Fruit fly (Drosophila melanogaster): ENCODE data around the gene CG45263.

The CG45263 gene

dm6 chr3R:8354458-8354857, 123.0 kb downstream of the CG45263 start (continued):
- TF ChIP-seq gfzf (GFP tag; optimal IDR thresholded peaks at IDR 0.05) (no peak), kay (GFP tag; optimal IDR thresholded peaks at IDR 0.05) (no peak), CG6175 (GFP tag; IDR thresholded peaks at IDR 0.05) (peak; percentile 38; the same call in 2 of the 3 replicates), CG1233 (GFP tag; optimal IDR thresholded peaks at IDR 0.05) (peak; percentile 24), ac (GFP tag; optimal IDR thresholded peaks at IDR 0.05) (no peak), Asciz (GFP tag; optimal IDR thresholded peaks at IDR 0.05) (no peak), CG4820 (GFP tag; optimal IDR thresholded peaks at IDR 0.05) (peak; percentile 35), CG31365 (tag; optimal IDR thresholded peaks at IDR 0.05) (no peak), Rx (GFP tag; IDR thresholded peaks at IDR 0.05) (peak; percentile 61), eyg (GFP tag; optimal IDR thresholded peaks at IDR 0.05) (no peak), E2f2 (GFP tag; IDR thresholded peaks at IDR 0.05) (peak; percentile 28; the same call in 1 of the 2 replicates), CG18262 (tag; optimal IDR thresholded peaks at IDR 0.05) (no peak), Hr51 (GFP tag; optimal IDR thresholded peaks at IDR 0.05) (peak in 1 of 2 experiments; percentile 76), CG6272 (GFP tag; IDR thresholded peaks at IDR 0.05) (no peak), sd (tag; optimal IDR thresholded peaks at IDR 0.05) (peak; percentile 89), Ravus (GFP tag; IDR thresholded peaks at IDR 0.05) (peak; percentile 59), fru (optimal IDR thresholded peaks at IDR 0.05) (no peak), CG5245 (GFP tag; optimal IDR thresholded peaks at IDR 0.05) (no peak), tup (GFP tag; optimal IDR thresholded peaks at IDR 0.05) (no peak), tna (GFP tag; IDR thresholded peaks at IDR 0.05; ENCODE audit: partially characterized antibody) (no peak), CG12071 (GFP tag; optimal IDR thresholded peaks at IDR 0.05) (peak; percentile 38), en (GFP tag; optimal IDR thresholded peaks at IDR 0.05) (no peak), CG12744 (GFP tag; optimal IDR thresholded peaks at IDR 0.05) (no peak), CG3838 (GFP tag; optimal IDR thresholded peaks at IDR 0.05) (no peak), run (tag; optimal IDR thresholded peaks at IDR 0.05) (peak; percentile 7), salm (tag; optimal IDR thresholded peaks at IDR 0.05) (no peak), CG10565 (GFP tag; optimal IDR thresholded peaks at IDR 0.05) (no peak), mirr (GFP tag; optimal IDR thresholded peaks at IDR 0.05) (no peak), otp (GFP tag; IDR thresholded peaks at IDR 0.05) (no peak; the same call in 2 of the 3 replicates), CG9727 (GFP tag; optimal IDR thresholded peaks at IDR 0.05) (peak; percentile 27), Mrtf (GFP tag; IDR thresholded peaks at IDR 0.05) (no peak), CG11093 (GFP tag; IDR thresholded peaks at IDR 0.05) (peak; percentile 46; the same call in 2 of the 3 replicates), CG17612 (GFP tag; IDR thresholded peaks at IDR 0.05) (0 out of 2 replicates have a peak, but pooled peaks have one; percentile 41), CG4730 (GFP tag; IDR thresholded peaks at IDR 0.05) (peak; percentile 47), Side (GFP tag; optimal IDR thresholded peaks at IDR 0.05) (no peak), CG15011 (GFP tag; optimal IDR thresholded peaks at IDR 0.05) (no peak), mam (GFP tag; optimal IDR thresholded peaks at IDR 0.05) (peak; percentile 40), CkIIα-i1 (GFP tag; IDR thresholded peaks at IDR 0.05) (0 out of 2 replicates have a peak, but pooled peaks have one; percentile 50), crol (GFP tag; IDR thresholded peaks at IDR 0.05) (no peak), cad (GFP tag; optimal IDR thresholded peaks at IDR 0.05) (no peak), CG4282 (GFP tag; optimal IDR thresholded peaks at IDR 0.05) (no peak), CG17568 (GFP tag; optimal IDR thresholded peaks at IDR 0.05) (peak; percentile 48), CG1529 (GFP tag; optimal IDR thresholded peaks at IDR 0.05) (no peak), Ssrp (tag; optimal IDR thresholded peaks at IDR 0.05) (peak; percentile 34), Nf-YC (tag; optimal IDR thresholded peaks at IDR 0.05) (no peak), CG15601 (tag; optimal IDR thresholded peaks at IDR 0.05) (no peak), Lhr (GFP tag; optimal IDR thresholded peaks at IDR 0.05) (no peak), CG4854 (GFP tag; optimal IDR thresholded peaks at IDR 0.05) (no peak), Spps (tag; optimal IDR thresholded peaks at IDR 0.05) (no peak), bcd (GFP tag; optimal IDR thresholded peaks at IDR 0.05) (no peak), CG17186 (GFP tag; optimal IDR thresholded peaks at IDR 0.05) (no peak), CG2678 (tag; optimal IDR thresholded peaks at IDR 0.05) (peak; percentile 66)

All from whole organism, embryonic.